Fruit fly (Drosophila melanogaster) whole organism, embryonic: Measurements from ENCODE around the gene CG34179.

Source experiments
- Blimp-1 ChIP-seq: fragments of 200-800 bp; sonication (Bioruptor generic); optimal IDR thresholded peaks from 3 replicates; lab custom pipeline; 2018; ENCODE audit warnings: missing biosample characterization, missing genetic modification characterization, mild to moderate bottlenecking, moderate library complexity, missing genetic modification reagents
- CG10274 ChIP-seq: fragments of 200-800 bp; sonication (Bioruptor generic); optimal IDR thresholded peaks from 3 replicates; lab custom pipeline; 2017; ENCODE audit warnings: missing biosample characterization, mild to moderate bottlenecking, missing genetic modification characterization
- CG10543 ChIP-seq: fragments of 200-800 bp; sonication (Bioruptor generic); optimal IDR thresholded peaks from 3 replicates; lab custom pipeline; 2017; ENCODE audit warnings: missing biosample characterization, mild to moderate bottlenecking, missing genetic modification characterization, moderate library complexity
- CG10959 ChIP-seq: fragments of 200-800 bp; sonication (Bioruptor generic); IDR thresholded peaks from 2 replicates; pipeline ENCODE4 v1.3.6; 2022; ENCODE audit warnings: missing biosample characterization, missing genetic modification characterization
- CG12391 ChIP-seq: fragments of 200-800 bp; sonication (Bioruptor generic); optimal IDR thresholded peaks from 3 replicates; lab custom pipeline; 2018; ENCODE audit warnings: missing biosample characterization, mild to moderate bottlenecking, missing genetic modification characterization, moderate library complexity
- CG15696 ChIP-seq: fragments of 200-800 bp; sonication (Bioruptor generic); optimal IDR thresholded peaks from 2 replicates; lab custom pipeline; 2019; ENCODE audit warnings: missing biosample characterization, mild to moderate bottlenecking, missing genetic modification characterization, moderate library complexity
- CG17912 ChIP-seq: fragments of 200-800 bp; sonication (Bioruptor generic); optimal IDR thresholded peaks from 2 replicates; lab custom pipeline; 2018; ENCODE audit warnings: missing biosample characterization, mild to moderate bottlenecking, missing genetic modification characterization
- CG2202 ChIP-seq: fragments of 200-800 bp; sonication (Bioruptor generic); optimal IDR thresholded peaks from 2 replicates; lab custom pipeline; 2018; ENCODE audit warnings: missing biosample characterization, mild to moderate bottlenecking, missing genetic modification characterization
- CG31224 ChIP-seq: fragments of 200-800 bp; sonication (Bioruptor generic); IDR thresholded peaks from 2 replicates; pipeline ENCODE4 v1.3.6; 2022; ENCODE audit warnings: missing biosample characterization, missing genetic modification characterization
- CG32532 ChIP-seq: fragments of 200-800 bp; sonication (Bioruptor generic); IDR thresholded peaks from 2 replicates; pipeline ENCODE4 v1.3.6; 2022; ENCODE audit warnings: missing biosample characterization, missing genetic modification characterization
- CG32767 ChIP-seq: fragments of 200-800 bp; sonication (Bioruptor generic); IDR thresholded peaks from 2 replicates; pipeline ENCODE4 v1.3.6; 2022; ENCODE audit warnings: missing biosample characterization, missing genetic modification characterization
- CG3281 ChIP-seq: fragments of 200-800 bp; sonication (Bioruptor generic); optimal IDR thresholded peaks from 3 replicates; lab custom pipeline; 2017; ENCODE audit warnings: missing biosample characterization, mild to moderate bottlenecking, missing genetic modification characterization
- CG8290 ChIP-seq, 3 experiments: fragments of 200-800 bp; sonication (Bioruptor generic); optimal IDR thresholded peaks; 2 replicates each; lab custom pipeline; 2016 to 2019; ENCODE audit warnings: missing biosample characterization in 3 of 3, missing genetic modification characterization in 3 of 3, mild to moderate bottlenecking in 2 of 3, moderate library complexity in 1 of 3
- CG9817 ChIP-seq: fragments of 200-800 bp; sonication (Bioruptor generic); optimal IDR thresholded peaks from 2 replicates; lab custom pipeline; 2018; ENCODE audit warnings: missing biosample characterization, mild to moderate bottlenecking, missing genetic modification characterization, moderate library complexity
- CG9932 ChIP-seq: fragments of 200-800 bp; sonication (Bioruptor generic); IDR thresholded peaks from 2 replicates; pipeline ENCODE4 v1.3.6; 2022; ENCODE audit warnings: missing biosample characterization, missing genetic modification characterization
- CkIIα-i1 ChIP-seq: fragments of 200-800 bp; sonication (Bioruptor generic); IDR thresholded peaks from 2 replicates; pipeline ENCODE4 v1.3.6; 2022; ENCODE audit warnings: missing biosample characterization, missing genetic modification characterization
- D19A ChIP-seq: fragments of 200-800 bp; optimal IDR thresholded peaks from 3 replicates; lab custom pipeline; 2019; ENCODE audit warnings: missing biosample characterization, mild to moderate bottlenecking, missing genetic modification characterization, moderate library complexity
- Dip3 ChIP-seq: fragments of 200-800 bp; sonication (Bioruptor generic); optimal IDR thresholded peaks from 3 replicates; lab custom pipeline; 2016; ENCODE audit warnings: missing biosample characterization, missing genetic modification characterization
- Ets65A ChIP-seq: fragments of 200-800 bp; sonication (Bioruptor generic); peaks from one replicate; lab custom pipeline; 2016; ENCODE audit warnings: missing biosample characterization, missing genetic modification characterization
- GATAe ChIP-seq: fragments of 200-800 bp; sonication (Bioruptor generic); conservative IDR thresholded peaks from 2 replicates; pipeline ENCODE4 v1.3.6; 2022; ENCODE audit warnings: missing biosample characterization, missing genetic modification characterization
- HLH4C ChIP-seq: fragments of 200-800 bp; sonication (Bioruptor generic); IDR thresholded peaks from 3 replicates; pipeline ENCODE4 v1.3.6; 2022; ENCODE audit warnings: missing biosample characterization, missing genetic modification characterization; ENCODE audit not compliant: partially characterized antibody
- Jarid2 ChIP-seq: fragments of 200-800 bp; sonication (Bioruptor generic); optimal IDR thresholded peaks from 3 replicates; lab custom pipeline; 2017; ENCODE audit warnings: mild to moderate bottlenecking, missing biosample characterization, missing genetic modification reagents, missing genetic modification characterization
- Med ChIP-seq: fragments of 200-800 bp; sonication (Bioruptor generic); peaks from one replicate; lab custom pipeline; 2016; ENCODE audit warnings: missing biosample characterization, missing genetic modification characterization, mild to moderate bottlenecking, inconsistent platforms, moderate library complexity
- PHDP ChIP-seq: fragments of 200-800 bp; sonication (Bioruptor generic); optimal IDR thresholded peaks from 3 replicates; lab custom pipeline; 2018; ENCODE audit warnings: missing biosample characterization, mild to moderate bottlenecking, missing genetic modification characterization, moderate library complexity
- Pdp1 ChIP-seq, 2 experiments: fragments of 200-800 bp; sonication (Bioruptor generic); optimal IDR thresholded peaks; 3 replicates each; lab custom pipeline; 2016; ENCODE audit warnings: missing biosample characterization in 2 of 2, missing genetic modification characterization in 2 of 2, mild to moderate bottlenecking in 1 of 2, moderate library complexity in 1 of 2
- Sox102F ChIP-seq: fragments of 200-800 bp; sonication (Bioruptor generic); optimal IDR thresholded peaks from 2 replicates; lab custom pipeline; 2018; ENCODE audit warnings: missing biosample characterization, mild to moderate bottlenecking, missing genetic modification characterization, moderate library complexity
- Vsx1 ChIP-seq: fragments of 200-800 bp; sonication (Bioruptor generic); optimal IDR thresholded peaks from 2 replicates; lab custom pipeline; 2017; ENCODE audit warnings: missing biosample characterization, mild to moderate bottlenecking, missing genetic modification characterization, missing genetic modification reagents
- cato ChIP-seq: fragments of 200-800 bp; sonication (Bioruptor generic); optimal IDR thresholded peaks from 2 replicates; lab custom pipeline; 2016; ENCODE audit warnings: missing biosample characterization, missing genetic modification characterization, borderline replicate concordance
- dm ChIP-seq: fragments of 200-800 bp; sonication (Bioruptor generic); optimal IDR thresholded peaks from 3 replicates; lab custom pipeline; 2016; ENCODE audit warnings: missing biosample characterization, missing genetic modification characterization
- dmrt11E ChIP-seq: fragments of 200-800 bp; sonication (Bioruptor generic); optimal IDR thresholded peaks from 3 replicates; lab custom pipeline; 2018; ENCODE audit warnings: missing biosample characterization, mild to moderate bottlenecking, missing genetic modification characterization, moderate library complexity
- exex ChIP-seq: fragments of 200-800 bp; sonication (Bioruptor generic); optimal IDR thresholded peaks from 4 replicates; lab custom pipeline; 2018; ENCODE audit warnings: missing biosample characterization, mild to moderate bottlenecking, missing genetic modification characterization, moderate library complexity
- gem ChIP-seq: fragments of 200-800 bp; sonication (Bioruptor generic); optimal IDR thresholded peaks from 2 replicates; lab custom pipeline; 2019; ENCODE audit warnings: missing biosample characterization, mild to moderate bottlenecking, missing genetic modification characterization, moderate library complexity
- grn ChIP-seq: fragments of 200-800 bp; sonication (Bioruptor generic); optimal IDR thresholded peaks from 3 replicates; lab custom pipeline; 2017; ENCODE audit warnings: missing biosample characterization, missing genetic modification characterization
- lab ChIP-seq: fragments of 200-800 bp; sonication (Bioruptor generic); optimal IDR thresholded peaks from 3 replicates; lab custom pipeline; 2017; ENCODE audit warnings: missing biosample characterization, missing genetic modification characterization, mild to moderate bottlenecking, moderate library complexity, missing genetic modification reagents
- lola ChIP-seq, 3 experiments: fragments of >200 bp in 2 of 3; fragments of 200-800 bp in 1 of 3; sonication (Bioruptor generic) in 1 of 3; optimal IDR thresholded peaks; 2 replicates each; lab custom pipeline; 2017 to 2019; ENCODE audit warnings: missing biosample characterization in 3 of 3, missing genetic modification characterization in 3 of 3, mild to moderate bottlenecking in 1 of 3, moderate library complexity in 1 of 3
- lov ChIP-seq, 2 experiments: fragments of 200-800 bp in 1 of 2; fragments of >200 bp in 1 of 2; sonication (Bioruptor generic) in 1 of 2; IDR thresholded peaks in 1 of 2; optimal IDR thresholded peaks in 1 of 2; 2 replicates in 1 of 2; 3 replicates in 1 of 2; pipeline versions ENCODE4 v1.3.6 to Lab custom; 2017 to 2022; ENCODE audit warnings: missing biosample characterization in 1 of 2, missing genetic modification characterization in 1 of 2
- luna ChIP-seq: fragments of 200-800 bp; sonication (Bioruptor generic); optimal IDR thresholded peaks from 2 replicates; lab custom pipeline; 2016; ENCODE audit warnings: missing biosample characterization, missing genetic modification characterization
- otp ChIP-seq: fragments of 200-800 bp; sonication (Bioruptor generic); IDR thresholded peaks from 3 replicates; pipeline ENCODE4, ENCODE4 v1.3.6; 2022; ENCODE audit warnings: missing biosample characterization, missing genetic modification characterization
- phol ChIP-seq: fragments of 200-800 bp; sonication (Bioruptor generic); optimal IDR thresholded peaks from 3 replicates; lab custom pipeline; 2018; ENCODE audit warnings: missing biosample characterization, mild to moderate bottlenecking, missing genetic modification characterization, moderate library complexity
- row ChIP-seq: fragments of 200-800 bp; sonication (Bioruptor generic); IDR thresholded peaks from 3 replicates; pipeline ENCODE4 v1.3.6; 2022; ENCODE audit warnings: missing biosample characterization, missing genetic modification characterization
- sd ChIP-seq: fragments of 200-800 bp; sonication (Bioruptor generic); optimal IDR thresholded peaks from 3 replicates; lab custom pipeline; 2018; ENCODE audit warnings: missing biosample characterization, mild to moderate bottlenecking, missing genetic modification characterization, moderate library complexity
- sisA ChIP-seq: fragments of 200-800 bp; sonication (Bioruptor generic); IDR thresholded peaks from 2 replicates; pipeline ENCODE4 v1.3.6; 2022; ENCODE audit warnings: missing biosample characterization, missing genetic modification characterization
- slou ChIP-seq: fragments of 200-800 bp; sonication (Bioruptor generic); optimal IDR thresholded peaks from 3 replicates; lab custom pipeline; 2016; ENCODE audit warnings: missing biosample characterization, missing genetic modification characterization
- sqz ChIP-seq: fragments of 200-800 bp; sonication (Bioruptor generic); optimal IDR thresholded peaks from 3 replicates; lab custom pipeline; 2018; ENCODE audit warnings: missing biosample characterization, mild to moderate bottlenecking, missing genetic modification characterization
- sug ChIP-seq: fragments of 200-800 bp; optimal IDR thresholded peaks from 2 replicates; lab custom pipeline; 2019; ENCODE audit warnings: missing biosample characterization, mild to moderate bottlenecking, missing genetic modification characterization, moderate library complexity
- usp ChIP-seq: fragments of >200 bp; optimal IDR thresholded peaks from 2 replicates; lab custom pipeline; 2017; ENCODE audit warnings: missing biosample characterization, missing genetic modification characterization

The CG34179 gene

dm6 chr2L:6073894-6074293 is 25.4 kb upstream of the CG34179 start:
- TF ChIP-seq Vsx1 (GFP tag; lab: Kevin White, UChicago) (peak; percentile 87), CG10274 (no peak), usp (GFP tag; lab: Kevin White, UChicago) (no peak), exex (peak; percentile 52), grn (GFP tag; lab: Kevin White, UChicago) (peak; percentile 69), CG2202 (no peak)

dm6 chr2L:6072124-6072523 is 23.6 kb upstream of the CG34179 start:
- TF ChIP-seq CG10543 (GFP tag; lab: Kevin White, UChicago) (peak; percentile 32), GATAe (peak; percentile 76), CG9817 (tag; lab: Kevin White, UChicago) (no peak), grn (GFP tag; lab: Kevin White, UChicago) (peak; percentile 61), sug (tag; lab: Kevin White, UChicago) (peak; percentile 8), otp (no peak), CG10959 (GFP tag; lab: Robert Waterston, UW) (no peak), Med (GFP tag; lab: Kevin White, UChicago) (peak; percentile 62), Ets65A (GFP tag; lab: Kevin White, UChicago) (peak; percentile 33), Sox102F (GFP tag; lab: Kevin White, UChicago) (no peak), exex (peak; percentile 38), sd (peak; percentile 74), CG15696 (tag; lab: Kevin White, UChicago) (no peak)

DNA sequence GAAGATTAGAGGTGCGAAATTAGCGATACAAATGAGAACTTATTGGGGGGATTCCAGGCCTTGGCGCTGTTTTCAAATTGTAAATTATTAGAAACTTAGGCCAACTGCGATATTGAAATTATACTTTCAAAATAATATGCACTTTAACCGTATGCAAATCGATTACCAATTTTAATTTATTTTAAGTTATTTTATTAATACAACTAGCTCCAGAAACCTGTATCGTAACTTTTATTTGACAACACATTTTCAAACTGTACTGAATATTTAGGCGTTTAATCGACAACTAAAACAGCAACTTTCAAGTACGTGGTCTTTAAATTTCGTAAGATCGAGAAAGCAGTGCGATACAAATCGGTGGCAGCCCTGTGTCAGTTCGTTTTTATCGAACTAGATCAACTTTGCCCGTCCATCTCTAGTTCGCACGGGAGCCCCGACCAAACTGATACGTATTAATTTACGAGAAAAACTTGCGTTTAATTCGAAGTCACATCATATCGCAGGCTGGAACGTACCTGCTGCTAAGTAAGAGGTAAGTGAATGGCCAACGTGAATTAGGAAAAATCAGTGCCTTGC is 22.2 kb upstream of the CG34179 start, which contains the start of the genes CG9154 and Kr-h2:
Gene CG9154 (minus strand): TSS at position 31 of the 576 bp plus-strand sequence.
Gene Kr-h2 (plus strand): TSS at position 335 of the 576 bp plus-strand sequence.
- no peak for TF ChIP-seq luna
- peak; percentile 81 for TF ChIP-seq HLH4C
- no peak for TF ChIP-seq CG17912 (GFP tag; lab: Kevin White, UChicago)
- peak; percentile 7 for TF ChIP-seq Dip3 (GFP tag; lab: Kevin White, UChicago)
- peak; percentile 60 for TF ChIP-seq CG9932 (GFP tag; lab: Robert Waterston, UW)
- peak; percentile 26 for TF ChIP-seq dm (GFP tag; lab: Kevin White, UChicago)
- TF ChIP-seq CG32767 (GFP tag; lab: Robert Waterston, UW): no peak
- peak in 1 of 3 experiments; percentile 25 for TF ChIP-seq lola (GFP tag; optimal IDR thresholded peaks at IDR 0.05; lab: Kevin White, UChicago)
- no peak for TF ChIP-seq sisA
- TF ChIP-seq phol (tag; lab: Kevin White, UChicago): peak; percentile 37
- TF ChIP-seq PHDP: peak; percentile 29
- TF ChIP-seq Jarid2: peak; percentile 14
- no peak for TF ChIP-seq cato (GFP tag; lab: Kevin White, UChicago)
- TF ChIP-seq slou (GFP tag; lab: Kevin White, UChicago): no peak
- no peak for TF ChIP-seq CkIIα-i1 (GFP tag; lab: Robert Waterston, UW)
- peak; percentile 71 for TF ChIP-seq row (GFP tag; lab: Robert Waterston, UW)
- peak; percentile 69 for TF ChIP-seq lab (GFP tag; lab: Kevin White, UChicago)
- no peak for TF ChIP-seq CG3281 (GFP tag; lab: Kevin White, UChicago)
- TF ChIP-seq Blimp-1 (GFP tag; lab: Kevin White, UChicago): peak; percentile 0
- peak; percentile 54; the same call in 1 of the 2 replicates for TF ChIP-seq CG32532 (GFP tag; lab: Robert Waterston, UW)
- TF ChIP-seq D19A (tag; lab: Kevin White, UChicago): no peak
- peak; percentile 25; the same call in 1 of the 2 replicates for TF ChIP-seq CG31224 (GFP tag; lab: Robert Waterston, UW)
- TF ChIP-seq Pdp1 (GFP tag; optimal IDR thresholded peaks at IDR 0.05; lab: Kevin White, UChicago): peak in 1 of 2 experiments; percentile 18
- TF ChIP-seq dmrt11E: peak; percentile 11
- no peak for TF ChIP-seq CG8290 (GFP tag; optimal IDR thresholded peaks at IDR 0.05; lab: Kevin White, UChicago)
- peak in 1 of 2 experiments; percentile 48 for TF ChIP-seq CG8290 (tag; optimal IDR thresholded peaks at IDR 0.05; lab: Kevin White, UChicago)
- peak; percentile 31 for TF ChIP-seq sqz (GFP tag; lab: Kevin White, UChicago)
- peak; percentile 62 for TF ChIP-seq CG12391 (tag; lab: Kevin White, UChicago)
- peak; percentile 56 for TF ChIP-seq gem (tag; lab: Kevin White, UChicago)
- TF ChIP-seq lov (optimal IDR thresholded peaks at IDR 0.05; lab: Kevin White, UChicago): no peak
- no peak for TF ChIP-seq lov (GFP tag; IDR thresholded peaks at IDR 0.05; lab: Robert Waterston, UW)
